Fruit fly (Drosophila melanogaster): ENCODE results near the gene CG7483.

CG7483 gene

DNA sequence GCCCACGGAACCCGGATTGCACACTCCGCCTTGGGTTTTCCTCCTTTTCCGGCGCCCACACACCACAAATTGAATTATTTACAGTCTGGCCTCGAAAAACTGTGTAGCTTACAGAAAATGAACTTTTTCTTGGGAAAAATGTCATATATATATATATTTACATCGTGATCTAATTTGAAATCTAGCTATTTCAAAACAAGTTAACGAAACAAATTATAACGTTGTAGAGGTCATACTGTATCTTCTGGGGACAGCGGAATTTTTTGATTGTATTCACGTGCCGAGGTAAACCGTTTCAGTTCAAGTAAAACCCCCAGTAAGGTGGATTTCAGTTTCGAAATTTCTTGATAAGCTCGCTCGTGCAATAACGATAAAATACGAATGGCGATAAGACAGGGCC lies 41.5 kb downstream of the CG7483 start (continued):
- TF ChIP-seq Dif (GFP tag; optimal IDR thresholded peaks at IDR 0.05; ENCODE audit: partially characterized antibody) (no peak), Myc (optimal IDR thresholded peaks at IDR 0.05) (no peak), Jra (GFP tag; optimal IDR thresholded peaks at IDR 0.05) (peak; percentile 17), Hr78 (GFP tag; optimal IDR thresholded peaks at IDR 0.05) (no peak), OdsH (GFP tag; optimal IDR thresholded peaks at IDR 0.05) (peak; percentile 63), tai (GFP tag; optimal IDR thresholded peaks at IDR 0.05) (no peak), N (GFP tag; optimal IDR thresholded peaks at IDR 0.05) (no peak)

DNA sequence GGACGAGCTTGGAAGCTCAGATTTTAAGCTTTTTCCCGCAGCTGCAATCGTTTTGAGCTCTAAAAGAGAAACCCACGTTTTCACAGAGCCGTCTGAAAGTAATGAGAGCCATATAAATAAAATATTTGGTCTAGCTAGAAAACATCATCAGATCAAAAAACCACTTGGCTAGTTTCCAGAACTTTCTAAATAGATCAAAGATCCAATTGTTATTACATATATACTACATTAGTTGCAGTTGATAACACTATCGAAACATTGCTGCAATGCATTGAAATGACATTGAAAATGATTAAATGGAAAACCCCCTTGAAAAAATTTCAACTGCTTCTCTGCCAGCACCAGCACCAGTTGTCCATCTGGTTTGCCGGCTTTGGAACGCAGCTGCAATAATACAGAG lies 42.0 kb downstream of the CG7483 start:
- TF ChIP-seq br (GFP tag; optimal IDR thresholded peaks at IDR 0.05) (peak; percentile 9), pan (optimal IDR thresholded peaks at IDR 0.05) (no peak), sv (GFP tag; optimal IDR thresholded peaks at IDR 0.05) (no peak), foxo (GFP tag; optimal IDR thresholded peaks at IDR 0.05) (no peak), OdsH (GFP tag; optimal IDR thresholded peaks at IDR 0.05) (no peak), Dfd (GFP tag; optimal IDR thresholded peaks at IDR 0.05) (no peak), ey (GFP tag; optimal IDR thresholded peaks at IDR 0.05) (peak; percentile 24), psq (GFP tag; optimal IDR thresholded peaks at IDR 0.05) (no peak), sage (GFP tag; optimal IDR thresholded peaks at IDR 0.05) (no peak), tai (GFP tag; optimal IDR thresholded peaks at IDR 0.05) (no peak), Vsx2 (GFP tag; optimal IDR thresholded peaks at IDR 0.05; ENCODE audit: partially characterized antibody) (no peak), Sp1 (GFP tag; optimal IDR thresholded peaks at IDR 0.05) (no peak), dl (GFP tag; optimal IDR thresholded peaks at IDR 0.05; ENCODE audit: insufficient read depth in 1 of 2, partially characterized antibody in 2 of 2) (no peak), HLH106 (tag; optimal IDR thresholded peaks at IDR 0.05) (peak; percentile 43), Dif (GFP tag; optimal IDR thresholded peaks at IDR 0.05; ENCODE audit: partially characterized antibody) (no peak), Rel (GFP tag; optimal IDR thresholded peaks at IDR 0.05) (no peak), Rel (tag; optimal IDR thresholded peaks at IDR 0.05) (no peak), Myc (optimal IDR thresholded peaks at IDR 0.05) (no peak), Hnf4 (GFP tag; optimal IDR thresholded peaks at IDR 0.05) (no peak), Hr78 (GFP tag; optimal IDR thresholded peaks at IDR 0.05) (no peak), dsf (GFP tag; optimal IDR thresholded peaks at IDR 0.05; ENCODE audit: borderline replicate concordance) (no peak), fru (GFP tag; optimal IDR thresholded peaks at IDR 0.05) (no peak), h (GFP tag; optimal IDR thresholded peaks at IDR 0.05) (peak; percentile 10), dmrt93B (GFP tag; optimal IDR thresholded peaks at IDR 0.05) (no peak), woc (GFP tag; optimal IDR thresholded peaks at IDR 0.05) (no peak)

DNA sequence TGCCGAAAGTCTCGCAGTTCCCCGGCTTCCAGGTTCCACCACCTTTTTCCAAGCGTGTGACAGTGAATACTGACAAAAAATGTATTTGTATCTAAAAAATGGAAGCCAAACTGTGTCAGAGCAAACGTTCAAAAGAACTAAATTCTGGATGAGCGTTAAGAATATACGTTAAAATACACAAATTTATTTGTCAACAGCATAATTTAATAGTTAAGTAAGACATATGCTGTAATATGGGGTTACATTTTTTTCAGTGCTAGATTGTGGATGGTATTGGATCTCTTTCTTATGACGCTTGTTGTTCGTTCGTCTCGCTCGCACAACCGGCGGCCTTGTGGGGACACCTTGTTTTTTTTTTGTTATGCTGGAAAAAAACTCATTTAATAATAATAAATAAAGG lies 42.6 kb downstream of the CG7483 start:
- TF ChIP-seq Sp1 (GFP tag; optimal IDR thresholded peaks at IDR 0.05) = no peak
- TF ChIP-seq jim (GFP tag; optimal IDR thresholded peaks at IDR 0.05) = no peak
- TF ChIP-seq foxo (GFP tag; optimal IDR thresholded peaks at IDR 0.05) = peak in 1 of 2 experiments; percentile 54
- no peak for TF ChIP-seq dsf (GFP tag; optimal IDR thresholded peaks at IDR 0.05; ENCODE audit: borderline replicate concordance)
- no peak for TF ChIP-seq Jra (GFP tag; optimal IDR thresholded peaks at IDR 0.05)
- TF ChIP-seq tai (GFP tag; optimal IDR thresholded peaks at IDR 0.05) = no peak
- no peak for TF ChIP-seq CG9705 (GFP tag; optimal IDR thresholded peaks at IDR 0.05)
- TF ChIP-seq pan (optimal IDR thresholded peaks at IDR 0.05) = no peak
- peak; percentile 72 for TF ChIP-seq h (GFP tag; optimal IDR thresholded peaks at IDR 0.05)
- no peak for TF ChIP-seq usp (GFP tag; optimal IDR thresholded peaks at IDR 0.05)
- TF ChIP-seq Vsx2 (GFP tag; optimal IDR thresholded peaks at IDR 0.05; ENCODE audit: partially characterized antibody) = no peak
- no peak for TF ChIP-seq Hr78 (GFP tag; optimal IDR thresholded peaks at IDR 0.05)
- TF ChIP-seq woc (GFP tag; optimal IDR thresholded peaks at IDR 0.05) = peak; percentile 12
- TF ChIP-seq psq (GFP tag; optimal IDR thresholded peaks at IDR 0.05) = peak; percentile 9
- TF ChIP-seq ey (GFP tag; optimal IDR thresholded peaks at IDR 0.05) = peak; percentile 50
- TF ChIP-seq dl (GFP tag; optimal IDR thresholded peaks at IDR 0.05; ENCODE audit: insufficient read depth in 1 of 2, partially characterized antibody in 2 of 2) = no peak
- TF ChIP-seq lola (GFP tag; optimal IDR thresholded peaks at IDR 0.05) = no peak
- TF ChIP-seq rgr (GFP tag; optimal IDR thresholded peaks at IDR 0.05) = peak; percentile 61
- peak; percentile 26 for TF ChIP-seq brk (GFP tag; optimal IDR thresholded peaks at IDR 0.05)
- TF ChIP-seq Mio (GFP tag; optimal IDR thresholded peaks at IDR 0.05) = no peak
- TF ChIP-seq CrebA (GFP tag; optimal IDR thresholded peaks at IDR 0.05; ENCODE audit: borderline replicate concordance) = no peak
- peak; percentile 25 for TF ChIP-seq HLH106 (tag; optimal IDR thresholded peaks at IDR 0.05)
- TF ChIP-seq Rel (GFP tag; optimal IDR thresholded peaks at IDR 0.05) = no peak
- TF ChIP-seq Rel (tag; optimal IDR thresholded peaks at IDR 0.05) = no peak
- no peak for TF ChIP-seq Hr83 (GFP tag; optimal IDR thresholded peaks at IDR 0.05; ENCODE audit: poor library complexity, severe bottlenecking)
- TF ChIP-seq Abd-B (GFP tag; optimal IDR thresholded peaks at IDR 0.05) = no peak
- peak; percentile 57 for TF ChIP-seq br (GFP tag; optimal IDR thresholded peaks at IDR 0.05)
- TF ChIP-seq GATAd (GFP tag; optimal IDR thresholded peaks at IDR 0.05) = no peak
- TF ChIP-seq sage (GFP tag; optimal IDR thresholded peaks at IDR 0.05) = peak; percentile 4
- no peak for TF ChIP-seq N (GFP tag; optimal IDR thresholded peaks at IDR 0.05)
- TF ChIP-seq sv (GFP tag; optimal IDR thresholded peaks at IDR 0.05) = peak; percentile 95
- peak; percentile 11 for TF ChIP-seq Hnf4 (GFP tag; optimal IDR thresholded peaks at IDR 0.05)
- no peak for TF ChIP-seq Dfd (GFP tag; optimal IDR thresholded peaks at IDR 0.05)
- TF ChIP-seq fru (GFP tag; optimal IDR thresholded peaks at IDR 0.05) = peak; percentile 67
- TF ChIP-seq Myc (optimal IDR thresholded peaks at IDR 0.05) = no peak
- TF ChIP-seq CG32264 (GFP tag; optimal IDR thresholded peaks at IDR 0.05) = peak; percentile 44
- no peak for TF ChIP-seq Dif (GFP tag; optimal IDR thresholded peaks at IDR 0.05; ENCODE audit: partially characterized antibody)
- TF ChIP-seq OdsH (GFP tag; optimal IDR thresholded peaks at IDR 0.05) = peak; percentile 38
- no peak for TF ChIP-seq dmrt93B (GFP tag; optimal IDR thresholded peaks at IDR 0.05)
